Worm (Caenorhabditis elegans) whole organism, L4 larva: Measurements from ENCODE around the gene Y57A10A.29.

Source experiments
- ceh-62 ChIP-seq: sonication (generic microtip); optimal IDR thresholded peaks from 2 replicates; lab custom pipeline; 2017; ENCODE audit warnings: missing biosample characterization, missing genetic modification characterization
- ctbp-1 ChIP-seq: fragments of 200-800 bp; sonication (Bioruptor generic); IDR thresholded peaks from 2 replicates; pipeline ENCODE4 v1.3.6; 2022; ENCODE audit warnings: missing genetic modification reagents, missing genetic modification characterization, missing compliant biosample characterization
- jun-1 ChIP-seq: fragments of 150-350 bp; optimal IDR thresholded peaks from 2 replicates; lab custom pipeline; 2014; ENCODE audit warnings: missing biosample characterization, missing genetic modification reagents, missing genetic modification characterization
- nhr-77 ChIP-seq: fragments of 150-350 bp; optimal IDR thresholded peaks from 2 replicates; lab custom pipeline; 2014; ENCODE audit warnings: missing biosample characterization, missing genetic modification characterization

DNA sequence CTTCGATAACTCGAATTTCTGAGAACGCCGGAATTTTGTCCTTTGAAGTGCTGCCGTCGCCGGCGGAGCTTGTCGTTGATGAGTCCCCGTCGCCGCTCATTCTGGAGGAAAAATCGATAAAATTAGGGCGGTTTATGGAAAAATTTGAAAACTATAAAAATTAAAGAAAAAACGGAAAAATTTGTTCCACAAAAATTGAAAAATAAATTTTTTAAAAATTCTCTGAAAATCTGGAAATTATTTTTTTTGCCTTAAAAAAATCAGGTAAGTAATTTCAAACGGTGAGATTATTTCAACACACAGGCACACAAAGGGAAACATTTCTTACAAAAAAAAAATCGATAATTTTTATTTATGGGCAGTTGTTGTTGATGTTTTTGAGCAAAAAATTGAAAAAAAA is 22.8 kb upstream of the Y57A10A.29 start, which contains the start of gene parn-2:
- TF ChIP-seq nhr-77 (tag; lab: Kevin White, UChicago) (no peak), ceh-62 (tag; lab: Kevin White, UChicago) (no peak), ctbp-1 (GFP tag; lab: Robert Waterston, UW) (no peak), jun-1 (no peak)
